Fruit fly (Drosophila melanogaster): ENCODE results near the gene dmrt93B.

The dmrt93B gene

DNA sequence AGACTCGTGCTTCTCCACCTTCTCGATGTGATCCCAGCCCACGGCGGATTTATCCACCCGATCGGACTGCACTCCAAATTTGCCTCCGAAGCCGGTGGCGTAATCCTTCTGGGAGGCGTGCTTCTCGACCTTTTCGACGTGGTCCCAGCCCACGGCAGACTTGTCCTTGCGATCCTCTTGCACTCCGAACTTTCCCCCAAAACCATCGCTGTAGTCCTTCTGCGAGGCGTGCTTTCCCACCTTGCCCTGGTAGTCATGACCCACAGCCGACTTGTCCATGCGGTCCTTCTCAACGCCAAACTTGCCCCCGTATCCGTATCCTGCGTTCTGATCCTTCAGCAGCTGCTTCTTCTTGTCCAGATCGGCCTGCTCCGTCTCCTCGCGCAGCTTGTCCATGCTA, 10.4 kb upstream of the dmrt93B start:
- no peak for TF ChIP-seq Dll (optimal IDR thresholded peaks at IDR 0.05)
- TF ChIP-seq usp (GFP tag; optimal IDR thresholded peaks at IDR 0.05) = no peak
- TF ChIP-seq pan (optimal IDR thresholded peaks at IDR 0.05) = no peak
- TF ChIP-seq EcR (GFP tag; optimal IDR thresholded peaks at IDR 0.05) = no peak
- no peak for TF ChIP-seq CG8478 (optimal IDR thresholded peaks at IDR 0.05)
- TF ChIP-seq psq (optimal IDR thresholded peaks at IDR 0.05) = no peak

DNA sequence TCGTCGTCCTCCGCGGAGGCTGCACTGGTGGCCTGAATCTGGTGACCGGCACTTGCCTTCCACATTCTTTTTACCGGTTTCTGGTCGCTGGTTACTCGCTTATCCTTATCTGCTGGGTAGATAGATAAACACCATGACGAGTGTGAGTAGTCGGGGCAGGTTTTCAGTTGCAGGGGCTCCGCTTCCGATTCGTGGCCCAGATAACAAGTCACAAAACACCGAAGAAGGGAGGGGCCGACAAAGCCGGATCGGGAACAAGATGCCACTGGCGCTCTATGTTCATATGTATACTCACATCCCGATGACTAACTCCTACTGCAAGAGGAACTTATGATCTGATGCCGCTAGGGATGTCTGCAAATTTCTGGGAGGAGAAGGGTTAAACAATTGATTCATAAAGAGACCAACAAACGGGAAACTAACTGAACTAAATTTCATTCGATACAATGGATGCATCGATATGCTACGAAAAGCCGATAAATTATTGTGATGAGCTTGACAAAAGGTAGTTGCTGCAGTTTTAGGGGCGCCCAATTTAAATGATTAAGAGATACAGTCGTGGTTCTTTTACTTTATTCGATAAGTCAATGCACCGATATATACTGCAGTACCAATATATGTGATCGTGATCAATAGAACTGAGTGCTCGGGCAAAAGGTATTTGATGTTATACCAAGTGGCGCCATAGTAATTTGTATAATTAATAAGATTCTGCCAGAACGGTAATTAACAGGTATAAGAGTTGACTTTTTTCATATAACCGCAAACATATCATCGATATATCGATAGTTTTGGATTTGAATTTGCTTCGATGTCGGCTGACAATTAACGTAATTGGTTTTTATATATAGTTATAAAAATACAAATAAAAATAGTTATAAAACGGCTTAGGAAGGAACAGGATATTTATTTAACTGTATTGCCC, 9.5 kb upstream of the dmrt93B start, which contains the start of gene Cortactin:
Cortactin (minus strand) TSS at position 472 of the 925 bp plus-strand sequence.
- TF ChIP-seq EcR (GFP tag; optimal IDR thresholded peaks at IDR 0.05) (no peak), CG8478 (optimal IDR thresholded peaks at IDR 0.05) (no peak), usp (GFP tag; optimal IDR thresholded peaks at IDR 0.05) (no peak), psq (optimal IDR thresholded peaks at IDR 0.05) (no peak), Dll (optimal IDR thresholded peaks at IDR 0.05) (no peak)

DNA sequence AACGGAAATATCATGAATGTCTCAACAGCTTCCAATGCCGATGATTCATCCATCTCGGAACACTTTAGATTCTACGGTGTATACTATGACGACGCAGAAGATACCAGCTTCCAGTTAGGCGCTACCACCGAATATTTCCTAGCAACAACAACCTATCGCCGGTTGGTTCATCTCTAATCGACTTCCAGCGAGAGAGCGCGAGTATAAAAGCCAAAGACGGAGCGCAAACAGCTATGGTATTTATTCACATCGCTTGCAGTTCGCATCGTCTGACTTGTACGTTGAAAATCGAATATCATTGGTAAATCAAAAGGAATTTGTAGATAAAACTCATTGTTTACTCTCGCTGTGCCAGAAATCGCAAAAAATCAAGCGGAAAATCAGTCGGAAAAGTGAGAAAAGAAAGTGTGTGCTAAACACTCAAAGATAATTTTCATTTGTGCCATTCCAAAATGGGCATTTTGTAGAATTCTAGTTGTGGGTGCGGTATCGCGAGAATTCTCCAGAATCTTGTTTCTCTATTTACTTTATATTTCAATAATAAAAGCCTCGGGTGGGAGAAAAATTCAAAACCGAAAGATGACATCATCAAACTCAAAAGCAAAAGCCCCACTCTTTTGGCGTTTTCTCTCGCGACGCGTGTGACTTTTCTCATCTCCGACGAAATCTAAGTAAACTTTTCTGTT, 8.7 kb upstream of the dmrt93B start, which contains the start of gene AnxB9:
AnxB9 (plus strand) TSS at position 232 of the 686 bp plus-strand sequence.
- TF ChIP-seq CG8478 (optimal IDR thresholded peaks at IDR 0.05) (no peak), psq (optimal IDR thresholded peaks at IDR 0.05) (no peak)

DNA sequence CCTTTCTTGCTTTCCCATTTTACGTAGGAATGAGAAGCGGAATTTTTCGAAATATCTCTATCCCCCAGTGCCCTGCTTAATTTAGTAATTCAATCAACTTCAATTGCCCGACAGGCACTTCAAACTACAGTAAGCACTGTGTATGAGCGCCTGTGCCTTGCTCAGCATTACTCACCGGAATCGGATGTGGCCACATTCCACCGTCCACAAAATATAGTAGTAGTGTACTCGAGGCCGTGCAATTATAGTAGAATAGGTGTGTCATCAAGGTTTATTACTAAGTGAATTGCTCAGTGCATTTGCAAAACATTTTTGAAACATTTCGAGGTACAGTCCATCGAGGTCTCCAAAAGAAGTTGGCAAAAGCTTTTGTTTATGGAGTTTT, 8.1 kb upstream of the dmrt93B start:
- TF ChIP-seq pan (optimal IDR thresholded peaks at IDR 0.05) = no peak
- no peak for TF ChIP-seq Dll (optimal IDR thresholded peaks at IDR 0.05)
- TF ChIP-seq usp (GFP tag; optimal IDR thresholded peaks at IDR 0.05) = no peak
- TF ChIP-seq psq (optimal IDR thresholded peaks at IDR 0.05) = no peak
- TF ChIP-seq CG8478 (optimal IDR thresholded peaks at IDR 0.05) = no peak
- TF ChIP-seq EcR (GFP tag; optimal IDR thresholded peaks at IDR 0.05) = no peak

DNA sequence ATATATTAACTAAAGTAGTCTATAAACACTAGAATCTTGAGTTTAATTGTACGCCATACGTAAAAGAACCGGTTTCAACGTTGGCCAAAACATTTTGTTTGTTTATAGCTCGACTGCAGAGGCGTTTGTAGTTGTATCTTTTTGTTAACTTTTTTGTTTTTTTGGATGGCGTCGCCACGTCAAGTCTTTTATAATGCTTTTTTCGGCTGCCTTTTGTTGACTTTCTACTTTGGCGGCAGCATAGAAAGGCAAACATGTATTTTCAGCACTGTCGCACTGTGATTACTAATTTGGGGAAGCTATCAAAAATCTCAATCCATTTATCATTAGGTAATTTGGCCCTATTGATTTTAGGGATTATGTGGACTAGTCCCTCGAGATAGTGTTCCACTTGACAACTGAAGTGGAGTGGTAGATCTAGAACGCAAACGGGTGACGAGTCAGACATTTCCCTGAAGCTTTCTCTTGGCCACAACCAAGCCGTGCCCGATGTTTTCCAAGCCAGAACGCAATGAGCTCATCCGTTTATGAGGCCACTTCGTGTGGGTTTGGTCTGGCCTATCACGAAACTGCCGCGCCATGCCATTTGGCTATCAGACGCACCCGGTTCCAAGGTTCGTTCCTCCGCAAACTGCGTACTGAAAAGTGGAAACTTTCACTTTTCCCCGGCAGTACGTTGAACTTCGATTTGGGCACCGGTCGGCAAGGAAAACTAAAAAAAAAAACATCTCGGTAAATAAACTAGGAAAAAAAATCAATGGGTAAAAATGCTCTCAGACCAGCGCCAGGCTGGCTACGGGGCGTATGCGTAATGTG, 7.1 kb upstream of the dmrt93B start:
- TF ChIP-seq psq (optimal IDR thresholded peaks at IDR 0.05) = no peak
- no peak for TF ChIP-seq Dll (optimal IDR thresholded peaks at IDR 0.05)
- no peak for TF ChIP-seq CG8478 (optimal IDR thresholded peaks at IDR 0.05)
- TF ChIP-seq EcR (GFP tag; optimal IDR thresholded peaks at IDR 0.05) = no peak
- no peak for TF ChIP-seq pan (optimal IDR thresholded peaks at IDR 0.05)
- TF ChIP-seq usp (GFP tag; optimal IDR thresholded peaks at IDR 0.05) = no peak

DNA sequence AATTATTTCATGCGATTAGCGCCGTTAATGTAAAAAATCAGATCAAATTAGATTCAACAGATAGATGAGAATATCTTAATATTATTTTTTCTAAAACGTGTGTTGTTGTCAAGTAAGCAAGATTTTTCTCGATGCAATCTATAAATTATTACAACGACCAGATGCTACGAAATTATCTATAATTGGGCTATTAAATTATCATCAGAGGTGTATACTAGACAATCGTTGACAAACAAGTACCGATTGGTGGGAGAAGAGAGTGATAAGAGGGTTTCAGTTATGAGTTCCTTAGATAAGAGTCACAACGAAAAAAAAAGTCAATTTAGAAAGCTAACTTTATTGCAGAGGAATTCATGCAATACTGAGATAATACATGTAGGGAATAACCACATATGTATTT, 6.3 kb upstream of the dmrt93B start:
- TF ChIP-seq usp (GFP tag; optimal IDR thresholded peaks at IDR 0.05) (no peak), EcR (GFP tag; optimal IDR thresholded peaks at IDR 0.05) (no peak), psq (optimal IDR thresholded peaks at IDR 0.05) (no peak), pan (optimal IDR thresholded peaks at IDR 0.05) (no peak), CG8478 (optimal IDR thresholded peaks at IDR 0.05) (no peak), Dll (optimal IDR thresholded peaks at IDR 0.05) (no peak)

DNA sequence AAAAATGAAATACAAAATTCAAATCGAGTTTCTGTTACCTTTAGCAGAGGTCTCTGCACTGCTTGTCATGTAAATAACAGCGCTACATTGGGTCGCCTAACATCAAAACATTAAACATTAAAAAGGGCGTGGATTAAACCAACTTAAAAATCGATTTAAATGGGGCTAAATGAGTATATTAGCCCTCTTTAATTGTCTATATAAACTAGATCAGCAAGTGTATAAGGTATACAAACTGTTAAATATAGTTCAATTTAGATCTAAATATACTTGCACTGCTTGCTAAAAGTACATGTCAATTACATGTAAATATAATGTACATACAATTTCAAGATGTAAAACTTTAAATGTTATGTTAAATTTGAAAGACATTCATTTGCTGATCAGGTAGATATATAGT, 4.1 kb upstream of the dmrt93B start:
- TF ChIP-seq psq (optimal IDR thresholded peaks at IDR 0.05) (no peak), Dll (optimal IDR thresholded peaks at IDR 0.05) (no peak), EcR (GFP tag; optimal IDR thresholded peaks at IDR 0.05) (no peak), CG8478 (optimal IDR thresholded peaks at IDR 0.05) (no peak), pan (optimal IDR thresholded peaks at IDR 0.05) (no peak), usp (GFP tag; optimal IDR thresholded peaks at IDR 0.05) (no peak)

DNA sequence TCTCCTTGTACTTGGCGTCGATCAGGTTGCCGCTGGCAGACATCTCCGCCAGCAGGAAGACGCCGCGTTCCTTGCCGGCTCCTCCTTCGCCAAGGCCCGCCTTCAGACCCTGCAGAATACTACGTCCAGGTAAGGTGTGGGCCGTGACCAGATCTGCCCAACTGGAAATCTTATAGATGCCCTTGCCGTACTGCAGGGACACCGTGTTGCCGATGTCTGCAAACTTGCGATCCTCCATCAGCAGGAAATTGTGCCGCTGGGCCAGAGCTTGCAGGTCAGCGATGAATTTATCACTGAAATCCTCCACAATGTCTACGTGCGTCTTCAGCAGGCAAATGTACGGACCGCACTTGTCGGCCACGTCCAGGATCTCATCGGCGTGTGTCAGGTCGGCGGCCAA, 2.5 kb upstream of the dmrt93B start:
- TF ChIP-seq psq (optimal IDR thresholded peaks at IDR 0.05) (no peak), pan (optimal IDR thresholded peaks at IDR 0.05) (no peak), CG8478 (optimal IDR thresholded peaks at IDR 0.05) (no peak), Dll (optimal IDR thresholded peaks at IDR 0.05) (no peak), usp (GFP tag; optimal IDR thresholded peaks at IDR 0.05) (no peak), EcR (GFP tag; optimal IDR thresholded peaks at IDR 0.05) (no peak)

DNA sequence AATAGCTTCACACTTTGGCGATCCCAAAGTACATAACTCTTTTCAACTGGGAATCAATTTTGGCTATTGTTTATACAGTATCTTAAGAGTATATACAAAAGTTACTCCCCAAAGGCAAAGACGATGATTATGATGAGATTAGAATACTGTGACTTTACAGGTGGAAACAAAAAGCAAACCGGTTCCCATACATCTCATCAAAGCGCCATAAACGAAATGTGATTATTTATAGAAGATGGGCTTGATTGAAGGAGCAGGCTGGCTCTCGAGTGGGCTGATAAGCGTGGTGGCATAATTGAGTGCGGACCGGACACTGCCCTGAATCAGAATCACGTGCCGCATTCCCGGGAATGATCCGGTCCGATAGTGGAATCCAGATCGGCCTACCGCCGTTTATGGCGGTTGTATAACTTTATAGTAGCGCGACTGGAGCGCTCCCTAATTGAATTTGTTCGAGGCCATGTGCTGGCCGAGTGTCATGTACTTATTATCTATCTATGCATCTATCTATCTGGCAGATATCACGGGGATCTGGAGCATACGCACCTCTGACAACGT, 1.8 kb upstream of the dmrt93B start:
- no peak for TF ChIP-seq pan (optimal IDR thresholded peaks at IDR 0.05)
- no peak for TF ChIP-seq Dll (optimal IDR thresholded peaks at IDR 0.05)
- TF ChIP-seq EcR (GFP tag; optimal IDR thresholded peaks at IDR 0.05) = no peak
- no peak for TF ChIP-seq psq (optimal IDR thresholded peaks at IDR 0.05)
- no peak for TF ChIP-seq CG8478 (optimal IDR thresholded peaks at IDR 0.05)
- TF ChIP-seq usp (GFP tag; optimal IDR thresholded peaks at IDR 0.05) = no peak

DNA sequence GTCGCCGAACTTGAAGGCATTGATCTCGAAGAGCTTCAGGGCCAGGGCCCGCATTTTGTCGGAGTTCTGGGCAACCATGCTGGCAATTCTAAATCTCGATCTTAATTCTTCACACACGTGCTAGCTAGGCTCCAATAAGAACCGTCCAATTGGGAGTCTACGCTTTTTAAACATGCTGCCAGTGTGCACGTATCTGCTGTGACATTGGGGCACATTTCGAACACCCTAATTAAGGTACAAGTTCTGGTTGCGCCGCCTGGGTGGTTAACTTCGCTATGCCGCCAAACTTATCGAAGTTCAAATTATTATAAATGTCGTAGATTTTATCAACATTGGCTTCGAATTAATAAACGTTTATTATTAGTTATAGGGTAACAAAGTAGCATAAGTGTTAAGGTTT, 666 bp upstream of the dmrt93B start, which contains the start of gene r-l:
r-l (minus strand) TSS at position 179 of the 400 bp plus-strand sequence.
- no peak for TF ChIP-seq psq (optimal IDR thresholded peaks at IDR 0.05)
- TF ChIP-seq EcR (GFP tag; optimal IDR thresholded peaks at IDR 0.05) = no peak
- no peak for TF ChIP-seq CG8478 (optimal IDR thresholded peaks at IDR 0.05)
- TF ChIP-seq pan (optimal IDR thresholded peaks at IDR 0.05) = no peak
- TF ChIP-seq Dll (optimal IDR thresholded peaks at IDR 0.05) = no peak
- no peak for TF ChIP-seq usp (GFP tag; optimal IDR thresholded peaks at IDR 0.05)

DNA sequence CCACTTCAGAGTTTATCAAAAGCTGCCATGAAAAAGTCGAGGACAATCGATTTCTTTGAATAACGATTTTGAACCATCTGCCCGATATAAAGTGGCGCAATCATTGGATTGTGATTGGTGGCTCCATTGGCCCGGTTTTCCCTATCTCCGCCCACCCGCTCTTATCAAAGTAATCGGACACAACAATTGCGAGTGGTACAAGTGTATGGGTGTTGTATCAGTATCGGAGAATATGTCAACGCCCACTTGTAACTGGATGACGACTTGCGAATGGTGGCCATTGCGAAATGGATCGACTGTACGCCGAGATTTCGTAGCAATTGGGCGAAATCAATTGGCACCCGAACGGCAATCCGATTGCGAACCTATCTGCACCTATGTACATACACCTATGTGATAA, 3.8 kb downstream of the dmrt93B start:
- TF ChIP-seq EcR (GFP tag; optimal IDR thresholded peaks at IDR 0.05) (no peak), Dll (optimal IDR thresholded peaks at IDR 0.05) (no peak), usp (GFP tag; optimal IDR thresholded peaks at IDR 0.05) (no peak), psq (optimal IDR thresholded peaks at IDR 0.05) (no peak), pan (optimal IDR thresholded peaks at IDR 0.05) (no peak), CG8478 (optimal IDR thresholded peaks at IDR 0.05) (no peak)

All from whole organism.